Worm (Caenorhabditis elegans): Measurements from ENCODE around the gene F35C5.3.

DNA sequence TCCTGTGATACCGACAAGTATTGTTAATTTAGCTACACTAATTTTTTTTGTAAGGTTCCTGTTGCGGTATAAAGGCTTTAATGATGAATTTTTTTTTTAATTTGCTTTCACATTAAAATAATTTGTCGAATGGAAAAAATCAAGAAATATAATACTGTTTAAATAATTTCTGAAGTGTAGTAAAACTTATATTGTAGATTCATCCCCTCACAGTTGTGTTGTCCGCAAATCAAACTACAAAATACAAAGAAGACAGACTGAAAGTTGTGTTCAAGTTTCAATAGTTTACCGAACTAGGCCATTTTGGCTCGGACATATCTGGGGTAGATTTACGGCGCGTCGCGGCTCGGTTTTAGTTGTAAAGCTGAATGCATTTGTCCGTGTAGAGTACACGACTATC is 8.8 kb downstream of the F35C5.3 start:
- TF ChIP-seq elt-2 (tag; optimal IDR thresholded peaks at IDR 0.05) (no peak), mep-1 (tag; optimal IDR thresholded peaks at IDR 0.05) (no peak), ztf-11 (tag; optimal IDR thresholded peaks at IDR 0.05) (no peak), ama-1 (optimal IDR thresholded peaks at IDR 0.05) (no peak), zip-4 (GFP tag; optimal IDR thresholded peaks at IDR 0.05) (no peak), nhr-77 (tag; optimal IDR thresholded peaks at IDR 0.05) (no peak), lsy-2 (tag; optimal IDR thresholded peaks at IDR 0.05) (no peak), fkh-10 (GFP tag; optimal IDR thresholded peaks at IDR 0.05) (no peak), pqm-1 (tag; optimal IDR thresholded peaks at IDR 0.05) (no peak), nhr-76 (tag; optimal IDR thresholded peaks at IDR 0.05) (no peak), fos-1 (tag; optimal IDR thresholded peaks at IDR 0.05) (no peak), aly-2 (tag; optimal IDR thresholded peaks at IDR 0.05) (no peak)
